Fruit fly (Drosophila melanogaster) whole organism, embryonic: Measurements from ENCODE around the gene Crz.

ENCODE experiments used
- Bgb ChIP-seq: fragments of 200-800 bp; sonication (Bioruptor generic); IDR thresholded peaks from 2 replicates; pipeline ENCODE4 v1.3.6; 2022; ENCODE audit warnings: missing biosample characterization, missing genetic modification characterization; ENCODE audit not compliant: partially characterized antibody
- CG10543 ChIP-seq: fragments of 200-800 bp; sonication (Bioruptor generic); optimal IDR thresholded peaks from 3 replicates; lab custom pipeline; 2017; ENCODE audit warnings: missing biosample characterization, mild to moderate bottlenecking, missing genetic modification characterization, moderate library complexity
- CG11398 ChIP-seq: fragments of 200-800 bp; sonication (Bioruptor generic); optimal IDR thresholded peaks from 2 replicates; lab custom pipeline; 2016; ENCODE audit warnings: missing biosample characterization, missing genetic modification characterization
- CG12219 ChIP-seq: fragments of 200-800 bp; sonication (Bioruptor generic); optimal IDR thresholded peaks from 3 replicates; lab custom pipeline; 2018; ENCODE audit warnings: missing biosample characterization, mild to moderate bottlenecking, missing genetic modification characterization
- CG12236 ChIP-seq: fragments of 200-800 bp; sonication (Bioruptor generic); optimal IDR thresholded peaks from 2 replicates; lab custom pipeline; 2016; ENCODE audit warnings: missing biosample characterization, missing genetic modification characterization
- CG14710 ChIP-seq: fragments of 200-800 bp; sonication (Bioruptor generic); optimal IDR thresholded peaks from 3 replicates; lab custom pipeline; 2019; ENCODE audit warnings: missing biosample characterization, mild to moderate bottlenecking, missing genetic modification characterization, moderate library complexity
- CG15514 ChIP-seq: fragments of 200-800 bp; sonication (Bioruptor generic); optimal IDR thresholded peaks from 3 replicates; lab custom pipeline; 2017; ENCODE audit warnings: missing biosample characterization, missing genetic modification characterization, mild to moderate bottlenecking, moderate library complexity, missing genetic modification reagents
- CG15601 ChIP-seq: fragments of 200-800 bp; sonication (Bioruptor generic); optimal IDR thresholded peaks from 3 replicates; lab custom pipeline; 2019; ENCODE audit warnings: missing biosample characterization, mild to moderate bottlenecking, missing genetic modification characterization, moderate library complexity
- CG1603 ChIP-seq: fragments of 200-800 bp; sonication (Bioruptor generic); optimal IDR thresholded peaks from 2 replicates; lab custom pipeline; 2019; ENCODE audit warnings: missing biosample characterization, mild to moderate bottlenecking, missing genetic modification characterization, moderate library complexity
- CG17612 ChIP-seq: fragments of 200-800 bp; sonication (Bioruptor generic); IDR thresholded peaks from 2 replicates; pipeline ENCODE4 v1.3.6; 2022; ENCODE audit warnings: missing biosample characterization, missing genetic modification characterization
- CG17802 ChIP-seq: fragments of 200-800 bp; sonication (Bioruptor generic); optimal IDR thresholded peaks from 2 replicates; lab custom pipeline; 2018; ENCODE audit warnings: missing biosample characterization, mild to moderate bottlenecking, missing genetic modification characterization, moderate library complexity
- CG18262 ChIP-seq: fragments of 200-800 bp; optimal IDR thresholded peaks from 3 replicates; lab custom pipeline; 2019; ENCODE audit warnings: missing biosample characterization, mild to moderate bottlenecking, missing genetic modification characterization, moderate library complexity
- CG2120 ChIP-seq: fragments of 200-800 bp; sonication (Bioruptor generic); optimal IDR thresholded peaks from 3 replicates; lab custom pipeline; 2016; ENCODE audit warnings: missing biosample characterization, missing genetic modification characterization
- CG33213 ChIP-seq: fragments of 200-800 bp; sonication (Bioruptor generic); optimal IDR thresholded peaks from 3 replicates; lab custom pipeline; 2016; ENCODE audit warnings: missing biosample characterization, missing genetic modification characterization
- CG3726 ChIP-seq: fragments of 200-800 bp; sonication (Bioruptor generic); IDR thresholded peaks from 3 replicates; pipeline ENCODE4, ENCODE4 v1.3.6; 2022; ENCODE audit warnings: missing biosample characterization, missing genetic modification characterization
- CG42726 ChIP-seq: fragments of 200-800 bp; sonication (Bioruptor generic); IDR thresholded peaks from 2 replicates; pipeline ENCODE4 v1.3.6; 2022; ENCODE audit warnings: missing biosample characterization, missing genetic modification characterization; ENCODE audit not compliant: partially characterized antibody
- CG4282 ChIP-seq: fragments of 200-800 bp; sonication (Bioruptor generic); optimal IDR thresholded peaks from 2 replicates; lab custom pipeline; 2016; ENCODE audit warnings: missing biosample characterization, missing genetic modification characterization
- CG6254 ChIP-seq: fragments of 200-800 bp; sonication (Bioruptor generic); optimal IDR thresholded peaks from 3 replicates; lab custom pipeline; 2017; ENCODE audit warnings: mild to moderate bottlenecking, missing biosample characterization, missing genetic modification reagents, missing genetic modification characterization
- CG6689 ChIP-seq: fragments of 200-800 bp; sonication (Bioruptor generic); IDR thresholded peaks from 2 replicates; pipeline ENCODE4 v1.3.6; 2022; ENCODE audit warnings: missing biosample characterization, missing genetic modification characterization
- CG7963 ChIP-seq: fragments of 200-800 bp; sonication (Bioruptor generic); IDR thresholded peaks from 3 replicates; pipeline ENCODE4 v1.3.6; 2022; ENCODE audit warnings: missing biosample characterization, missing genetic modification characterization; ENCODE audit not compliant: partially characterized antibody
- CG9727 ChIP-seq: fragments of 200-800 bp; sonication (Bioruptor generic); optimal IDR thresholded peaks from 3 replicates; lab custom pipeline; 2017; ENCODE audit warnings: missing biosample characterization, mild to moderate bottlenecking, missing genetic modification characterization
- CG9932 ChIP-seq: fragments of 200-800 bp; sonication (Bioruptor generic); IDR thresholded peaks from 2 replicates; pipeline ENCODE4 v1.3.6; 2022; ENCODE audit warnings: missing biosample characterization, missing genetic modification characterization
- CkIIα-i1 ChIP-seq: fragments of 200-800 bp; sonication (Bioruptor generic); IDR thresholded peaks from 2 replicates; pipeline ENCODE4 v1.3.6; 2022; ENCODE audit warnings: missing biosample characterization, missing genetic modification characterization
- Dad ChIP-seq: fragments of 200-800 bp; sonication (Bioruptor generic); optimal IDR thresholded peaks from 3 replicates; lab custom pipeline; 2016; ENCODE audit warnings: missing biosample characterization, missing genetic modification characterization
- Elba2 ChIP-seq: fragments of 200-800 bp; sonication (Bioruptor generic); optimal IDR thresholded peaks from 3 replicates; lab custom pipeline; 2016; ENCODE audit warnings: missing biosample characterization, missing genetic modification characterization
- HLH54F ChIP-seq: fragments of 200-800 bp; sonication (Bioruptor generic); optimal IDR thresholded peaks from 3 replicates; lab custom pipeline; 2016; ENCODE audit warnings: missing biosample characterization, missing genetic modification characterization
- Max ChIP-seq: fragments of 200-800 bp; sonication (Bioruptor generic); optimal IDR thresholded peaks from 2 replicates; lab custom pipeline; 2016; ENCODE audit warnings: missing biosample characterization, mild to moderate bottlenecking, missing genetic modification characterization
- NC2α ChIP-seq: fragments of 200-800 bp; sonication (Bioruptor generic); optimal IDR thresholded peaks from 2 replicates; lab custom pipeline; 2016; ENCODE audit warnings: missing biosample characterization, missing genetic modification characterization
- PHDP ChIP-seq: fragments of 200-800 bp; sonication (Bioruptor generic); optimal IDR thresholded peaks from 3 replicates; lab custom pipeline; 2018; ENCODE audit warnings: missing biosample characterization, mild to moderate bottlenecking, missing genetic modification characterization, moderate library complexity
- Sox102F ChIP-seq: fragments of 200-800 bp; sonication (Bioruptor generic); optimal IDR thresholded peaks from 2 replicates; lab custom pipeline; 2018; ENCODE audit warnings: missing biosample characterization, mild to moderate bottlenecking, missing genetic modification characterization, moderate library complexity
- Sry-δ ChIP-seq: fragments of 200-800 bp; sonication (Bioruptor generic); optimal IDR thresholded peaks from 2 replicates; lab custom pipeline; 2016; ENCODE audit warnings: missing biosample characterization, missing genetic modification characterization
- TFAM ChIP-seq: fragments of 200-800 bp; sonication (Bioruptor generic); optimal IDR thresholded peaks from 2 replicates; lab custom pipeline; 2017; ENCODE audit warnings: missing biosample characterization, missing genetic modification characterization, inconsistent platforms
- Usf ChIP-seq: fragments of 200-800 bp; sonication (Bioruptor generic); optimal IDR thresholded peaks from 2 replicates; lab custom pipeline; 2017; ENCODE audit warnings: missing genotype, missing biosample characterization, missing genetic modification characterization
- chif ChIP-seq, 2 experiments: fragments of 200-800 bp; sonication (Bioruptor generic); optimal IDR thresholded peaks; 3 replicates each; lab custom pipeline; 2016; ENCODE audit warnings: missing biosample characterization in 2 of 2, missing genetic modification characterization in 2 of 2
- croc ChIP-seq: fragments of 200-800 bp; sonication (Bioruptor generic); conservative IDR thresholded peaks from 3 replicates; pipeline ENCODE4 v1.3.6; 2022; ENCODE audit warnings: missing biosample characterization, missing genetic modification characterization
- en ChIP-seq: fragments of 200-800 bp; sonication (Bioruptor generic); optimal IDR thresholded peaks from 2 replicates; lab custom pipeline; 2016; ENCODE audit warnings: missing biosample characterization, missing genetic modification characterization
- eve ChIP-seq, 2 experiments: fragments of >200 bp; optimal IDR thresholded peaks; 2 replicates each; lab custom pipeline; 2017; ENCODE audit warnings: missing biosample characterization in 2 of 2, missing genetic modification characterization in 2 of 2
- eyg ChIP-seq: fragments of 200-800 bp; sonication (Bioruptor generic); optimal IDR thresholded peaks from 3 replicates; lab custom pipeline; 2016; ENCODE audit warnings: missing biosample characterization, missing genetic modification characterization
- gsb ChIP-seq: fragments of 200-800 bp; sonication (Bioruptor generic); IDR thresholded peaks from 2 replicates; pipeline ENCODE4 v1.3.6; 2022; ENCODE audit warnings: missing biosample characterization, missing genetic modification characterization
- ind ChIP-seq: fragments of 200-800 bp; sonication (Bioruptor generic); optimal IDR thresholded peaks from 3 replicates; lab custom pipeline; 2016; ENCODE audit warnings: missing biosample characterization, missing genetic modification characterization
- jing ChIP-seq: fragments of 200-800 bp; sonication (Bioruptor generic); optimal IDR thresholded peaks from 2 replicates; lab custom pipeline; 2018; ENCODE audit warnings: missing biosample characterization, mild to moderate bottlenecking, missing genetic modification characterization
- lbe ChIP-seq: fragments of 200-800 bp; sonication (Bioruptor generic); optimal IDR thresholded peaks from 2 replicates; lab custom pipeline; 2016; ENCODE audit warnings: missing biosample characterization, mild to moderate bottlenecking, missing genetic modification characterization
- lmd ChIP-seq: fragments of 200-800 bp; sonication (Bioruptor generic); IDR thresholded peaks from 2 replicates; pipeline ENCODE4 v1.3.6; 2022; ENCODE audit warnings: missing biosample characterization, missing genetic modification characterization
- nau ChIP-seq: fragments of 200-800 bp; sonication (Bioruptor generic); optimal IDR thresholded peaks from 3 replicates; lab custom pipeline; 2017; ENCODE audit warnings: missing biosample characterization, mild to moderate bottlenecking, missing genetic modification characterization, missing genetic modification reagents
- otp ChIP-seq: fragments of 200-800 bp; sonication (Bioruptor generic); IDR thresholded peaks from 3 replicates; pipeline ENCODE4, ENCODE4 v1.3.6; 2022; ENCODE audit warnings: missing biosample characterization, missing genetic modification characterization
- rib ChIP-seq: fragments of 200-800 bp; sonication (Bioruptor generic); IDR thresholded peaks from 2 replicates; pipeline ENCODE4 v1.3.6; 2022; ENCODE audit warnings: missing biosample characterization, missing genetic modification characterization
- sob ChIP-seq: fragments of 200-800 bp; sonication (Bioruptor generic); IDR thresholded peaks from 2 replicates; pipeline ENCODE4 v1.3.6; 2022; ENCODE audit warnings: missing biosample characterization, missing genetic modification characterization
- stc ChIP-seq: fragments of 200-800 bp; sonication (Bioruptor generic); IDR thresholded peaks from 2 replicates; pipeline ENCODE4 v1.3.6; 2022; ENCODE audit warnings: missing biosample characterization, missing genetic modification characterization
- zfh1 ChIP-seq: fragments of 200-800 bp; sonication (Bioruptor generic); IDR thresholded peaks from 3 replicates; pipeline ENCODE4 v1.3.6; 2022; ENCODE audit warnings: missing biosample characterization, missing genetic modification characterization

Gene Crz

dm6 chr3R:14326250-14327112 lies 11.8 kb downstream of the Crz start, which contains the start of the genes Afti and ATPsynE (continued):
- TF ChIP-seq sob (peak; percentile 70), CG7963 (peak; percentile 50; the same call in 1 of the 3 replicates), TFAM (no peak), CkIIα-i1 (no peak), CG10543 (peak; percentile 85), CG15601 (peak; percentile 60), CG2120 (GFP tag; lab: Kevin White, UChicago) (peak; percentile 79), CG18262 (tag; lab: Kevin White, UChicago) (peak; percentile 69), HLH54F (peak; percentile 72), eve (GFP tag; optimal IDR thresholded peaks at IDR 0.05; lab: Kevin White, UChicago) (no peak), croc (GFP tag; lab: Robert Waterston, UW) (peak; percentile 56), jing (peak; percentile 20), Elba2 (peak; percentile 85), nau (no peak), PHDP (tag; lab: Kevin White, UChicago) (peak; percentile 51), CG4282 (no peak), ind (GFP tag; lab: Kevin White, UChicago) (peak; percentile 80), CG17802 (tag; lab: Kevin White, UChicago) (peak; percentile 13), Max (GFP tag; lab: Kevin White, UChicago) (peak; percentile 29), CG6689 (peak; percentile 54), CG12236 (GFP tag; lab: Kevin White, UChicago) (no peak), CG12219 (GFP tag; lab: Kevin White, UChicago) (peak; percentile 5), rib (GFP tag; lab: Robert Waterston, UW) (no peak), CG9932 (peak; percentile 89), chif (GFP tag; optimal IDR thresholded peaks at IDR 0.05; lab: Kevin White, UChicago) (peak in 1 of 2 experiments; percentile 63), gsb (peak; percentile 31; the same call in 1 of the 2 replicates), CG17612 (GFP tag; lab: Robert Waterston, UW) (no peak), Sry-δ (GFP tag; lab: Kevin White, UChicago) (peak; percentile 78), Usf (GFP tag; lab: Kevin White, UChicago) (peak; percentile 33), Sox102F (no peak), en (GFP tag; lab: Kevin White, UChicago) (peak; percentile 30), lmd (GFP tag; lab: Robert Waterston, UW) (peak; percentile 78), CG14710 (tag; lab: Kevin White, UChicago) (peak; percentile 83), NC2α (GFP tag; lab: Kevin White, UChicago) (no peak), CG33213 (GFP tag; lab: Kevin White, UChicago) (peak; percentile 50), lbe (no peak), CG3726 (GFP tag; lab: Robert Waterston, UW) (no peak), Bgb (GFP tag; lab: Robert Waterston, UW) (peak; percentile 82), CG6254 (GFP tag; lab: Kevin White, UChicago) (peak; percentile 39), eyg (GFP tag; lab: Kevin White, UChicago) (no peak), otp (GFP tag; lab: Robert Waterston, UW) (0 out of 3 replicates have a peak, but pooled peaks have one; percentile 5), Dad (GFP tag; lab: Kevin White, UChicago) (peak; percentile 21), CG42726 (GFP tag; lab: Robert Waterston, UW) (0 out of 2 replicates have a peak, but pooled peaks have one; percentile 13), CG11398 (GFP tag; lab: Kevin White, UChicago) (no peak), CG9727 (GFP tag; lab: Kevin White, UChicago) (peak; percentile 71), CG15514 (peak; percentile 73), zfh1 (GFP tag; lab: Robert Waterston, UW) (peak; percentile 65; the same call in 2 of the 3 replicates), stc (peak; percentile 59), CG1603 (peak; percentile 67)
